Fruit fly (Drosophila melanogaster) whole organism, wandering third instar larva: ENCODE results near the gene CG2955.

Experiments
- Abd-B ChIP-seq: fragments of >200 bp; optimal IDR thresholded peaks from 2 replicates; lab custom pipeline; 2017; ENCODE audit warnings: missing biosample characterization, missing genetic modification characterization
- Dfd ChIP-seq: fragments of >200 bp; optimal IDR thresholded peaks from 2 replicates; lab custom pipeline; 2017; ENCODE audit warnings: missing biosample characterization, missing genetic modification characterization
- Hnf4 ChIP-seq: fragments of 200-800 bp; sonication (Bioruptor generic); optimal IDR thresholded peaks from 2 replicates; lab custom pipeline; 2016; ENCODE audit warnings: missing biosample characterization, mild to moderate bottlenecking, missing genetic modification characterization
- Hr83 ChIP-seq: fragments of 200-300 bp; sonication (Bioruptor generic); optimal IDR thresholded peaks from 2 replicates; lab custom pipeline; 2016; ENCODE audit warnings: missing biosample characterization, mild to moderate bottlenecking, missing genetic modification characterization, moderate library complexity; ENCODE audit not compliant: poor library complexity, severe bottlenecking
- OdsH ChIP-seq: fragments of 200-800 bp; sonication (Bioruptor generic); optimal IDR thresholded peaks from 2 replicates; lab custom pipeline; 2016; ENCODE audit warnings: missing biosample characterization, mild to moderate bottlenecking, missing genetic modification characterization
- Sp1 ChIP-seq: fragments of 200-800 bp; sonication (Bioruptor generic); optimal IDR thresholded peaks from 3 replicates; lab custom pipeline; 2019; ENCODE audit warnings: missing biosample characterization, mild to moderate bottlenecking, missing genetic modification characterization, moderate library complexity
- Vsx2 ChIP-seq: fragments of 200-300, 225-300 bp; sonication (Bioruptor generic); optimal IDR thresholded peaks from 2 replicates; lab custom pipeline; 2018; ENCODE audit warnings: missing biosample characterization, missing genetic modification characterization; ENCODE audit not compliant: partially characterized antibody
- br ChIP-seq: fragments of 200-800 bp; sonication (Bioruptor generic); optimal IDR thresholded peaks from 2 replicates; lab custom pipeline; 2016; ENCODE audit warnings: missing biosample characterization, missing genetic modification characterization
- brk ChIP-seq: fragments of 200-800 bp; sonication (Bioruptor generic); optimal IDR thresholded peaks from 2 replicates; lab custom pipeline; 2016; ENCODE audit warnings: missing biosample characterization, mild to moderate bottlenecking, missing genetic modification characterization
- dl ChIP-seq, 2 experiments: fragments of 175-275, 200-275 bp in 1 of 2; fragments of 200-275 bp in 1 of 2; sonication (Bioruptor generic); optimal IDR thresholded peaks; lab custom pipeline; 2018; ENCODE audit warnings: mild to moderate bottlenecking in 2 of 2, missing biosample characterization in 2 of 2, missing genetic modification characterization in 2 of 2, moderate library complexity in 2 of 2; ENCODE audit not compliant: partially characterized antibody in 2 of 2, insufficient read depth in 1 of 2
- dsf ChIP-seq: sonication (Bioruptor generic); optimal IDR thresholded peaks from 2 replicates; lab custom pipeline; 2016; ENCODE audit warnings: missing biosample characterization, missing genetic modification characterization, borderline replicate concordance
- lola ChIP-seq: fragments of >200 bp; optimal IDR thresholded peaks from 2 replicates; lab custom pipeline; 2017; ENCODE audit warnings: missing biosample characterization, missing genetic modification characterization
- pan ChIP-seq: fragments of >200 bp; optimal IDR thresholded peaks from 2 replicates; lab custom pipeline; 2017
- psq ChIP-seq: fragments of 200-800 bp; sonication (Bioruptor generic); optimal IDR thresholded peaks from 3 replicates; lab custom pipeline; 2017; ENCODE audit warnings: missing biosample characterization, mild to moderate bottlenecking, missing genetic modification characterization, moderate library complexity

DNA sequence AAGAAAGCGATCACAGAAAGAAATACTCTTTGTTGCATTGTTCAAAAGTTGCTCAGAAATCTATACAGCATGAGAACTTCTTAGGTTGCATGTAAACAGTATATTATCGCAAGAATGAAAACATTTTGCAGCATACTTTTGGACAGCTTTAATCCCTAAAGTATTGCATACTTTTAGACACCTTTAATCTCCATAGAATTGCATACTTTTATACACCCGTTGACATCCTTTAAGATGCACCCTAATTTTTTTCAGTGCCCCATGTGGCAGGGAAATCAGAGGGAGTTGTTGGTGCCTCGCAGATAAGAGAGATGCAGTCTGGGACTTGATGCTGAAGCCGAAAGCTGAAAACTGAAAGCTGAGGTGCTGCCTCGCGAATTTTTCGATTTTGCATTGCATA lies 30.3 kb downstream of the CG2955 start:
- TF ChIP-seq lola (GFP tag; lab: Kevin White, UChicago) (no peak), dl (GFP tag; optimal IDR thresholded peaks at IDR 0.05; lab: Kevin White, UChicago; ENCODE audit: insufficient read depth in 1 of 2, partially characterized antibody in 2 of 2) (no peak), Hr83 (GFP tag; lab: Kevin White, UChicago) (no peak), psq (GFP tag; lab: Kevin White, UChicago) (no peak), Vsx2 (GFP tag; lab: Kevin White, UChicago) (no peak), Abd-B (GFP tag; lab: Kevin White, UChicago) (no peak), br (GFP tag; lab: Kevin White, UChicago) (no peak), Sp1 (no peak), Hnf4 (GFP tag; lab: Kevin White, UChicago) (no peak), Dfd (GFP tag; lab: Kevin White, UChicago) (no peak), dsf (no peak), brk (GFP tag; lab: Kevin White, UChicago) (no peak), pan (lab: Kevin White, UChicago) (no peak), OdsH (no peak)
